Worm (Caenorhabditis elegans): Measurements from ENCODE around the gene rib-2.

DNA sequence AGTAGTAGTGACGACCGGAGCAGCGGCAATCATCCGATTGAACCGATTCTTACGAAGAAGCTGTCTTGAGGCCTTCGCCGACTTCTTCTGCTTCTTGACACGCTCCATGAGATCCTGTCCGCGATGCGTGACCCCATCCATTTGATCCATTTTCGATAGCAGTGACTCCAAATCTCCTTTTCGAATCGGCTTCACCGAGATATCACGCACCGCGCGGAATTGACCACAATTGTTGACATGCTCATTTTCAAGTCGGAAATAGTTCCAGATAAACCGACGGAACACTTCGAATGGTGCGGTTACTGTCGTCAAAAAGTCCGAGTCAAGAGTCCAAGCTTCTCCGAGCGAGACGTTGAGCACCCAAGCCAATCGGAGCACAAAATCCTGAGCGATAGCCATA is 38.8 kb upstream of the rib-2 start:
- TF ChIP-seq nhr-12 (tag; optimal IDR thresholded peaks at IDR 0.05) (no peak), snu-23 (GFP tag; optimal IDR thresholded peaks at IDR 0.05) (no peak), C34B4.2 (tag; optimal IDR thresholded peaks at IDR 0.05) (no peak)

All from whole organism, L1 larva.